Fruit fly (Drosophila melanogaster) whole organism, embryonic: Measurements from ENCODE around the gene CG15923.

Experiments
- Asciz ChIP-seq: fragments of 200-800 bp; sonication (Bioruptor generic); optimal IDR thresholded peaks from 2 replicates; lab custom pipeline; 2017; ENCODE audit warnings: missing biosample characterization, mild to moderate bottlenecking, missing genetic modification characterization, missing genetic modification reagents
- Atf-2 ChIP-seq: fragments of 200-800 bp; sonication (Bioruptor generic); optimal IDR thresholded peaks from 2 replicates; lab custom pipeline; 2016; ENCODE audit warnings: missing biosample characterization, missing genetic modification characterization
- B-H2 ChIP-seq: fragments of 200-800 bp; sonication (Bioruptor generic); optimal IDR thresholded peaks from 2 replicates; lab custom pipeline; 2018; ENCODE audit warnings: missing biosample characterization, mild to moderate bottlenecking, missing genetic modification characterization
- CG10959 ChIP-seq: fragments of 200-800 bp; sonication (Bioruptor generic); IDR thresholded peaks from 2 replicates; pipeline ENCODE4 v1.3.6; 2022; ENCODE audit warnings: missing biosample characterization, missing genetic modification characterization
- CG11247 ChIP-seq: fragments of 200-800 bp; sonication (Bioruptor generic); IDR thresholded peaks from 2 replicates; pipeline ENCODE4 v1.3.6; 2022; ENCODE audit warnings: missing biosample characterization, missing genetic modification characterization
- CG12219 ChIP-seq: fragments of 200-800 bp; sonication (Bioruptor generic); optimal IDR thresholded peaks from 3 replicates; lab custom pipeline; 2018; ENCODE audit warnings: missing biosample characterization, mild to moderate bottlenecking, missing genetic modification characterization
- CG13775 ChIP-seq: fragments of 200-800 bp; sonication (Bioruptor generic); optimal IDR thresholded peaks from 3 replicates; lab custom pipeline; 2017; ENCODE audit warnings: missing biosample characterization, mild to moderate bottlenecking, missing genetic modification characterization
- CG15269 ChIP-seq: fragments of 200-800 bp; sonication (Bioruptor generic); optimal IDR thresholded peaks from 2 replicates; lab custom pipeline; 2018; ENCODE audit warnings: missing biosample characterization, mild to moderate bottlenecking, missing genetic modification characterization, moderate library complexity
- CG2202 ChIP-seq: fragments of 200-800 bp; sonication (Bioruptor generic); optimal IDR thresholded peaks from 2 replicates; lab custom pipeline; 2018; ENCODE audit warnings: missing biosample characterization, mild to moderate bottlenecking, missing genetic modification characterization
- CG32532 ChIP-seq: fragments of 200-800 bp; sonication (Bioruptor generic); IDR thresholded peaks from 2 replicates; pipeline ENCODE4 v1.3.6; 2022; ENCODE audit warnings: missing biosample characterization, missing genetic modification characterization
- CG3847 ChIP-seq: fragments of 200-800 bp; sonication (Bioruptor generic); IDR thresholded peaks from 2 replicates; pipeline ENCODE4 v1.3.6; 2022; ENCODE audit warnings: missing biosample characterization, missing genetic modification characterization
- CG4328 ChIP-seq: fragments of 200-800 bp; sonication (Bioruptor generic); optimal IDR thresholded peaks from 3 replicates; lab custom pipeline; 2017; ENCODE audit warnings: missing biosample characterization, missing genetic modification reagents, missing genetic modification characterization
- CG8765 ChIP-seq: fragments of 200-800 bp; sonication (Bioruptor generic); IDR thresholded peaks from 2 replicates; pipeline ENCODE4 v1.3.6; 2022; ENCODE audit warnings: missing biosample characterization, missing genetic modification characterization
- E2f1 ChIP-seq: fragments of 200-800 bp; sonication (Bioruptor generic); IDR thresholded peaks from 2 replicates; pipeline ENCODE4 v1.3.6; 2022; ENCODE audit warnings: missing biosample characterization, missing genetic modification characterization
- Hand ChIP-seq: fragments of 200-800 bp; sonication (Bioruptor generic); optimal IDR thresholded peaks from 2 replicates; lab custom pipeline; 2017; ENCODE audit warnings: mild to moderate bottlenecking, missing biosample characterization, missing genetic modification reagents, missing genetic modification characterization
- HmgD ChIP-seq: fragments of 200-800 bp; sonication (Bioruptor generic); optimal IDR thresholded peaks from 3 replicates; lab custom pipeline; 2016; ENCODE audit warnings: missing biosample characterization, missing genetic modification characterization
- Hr51 ChIP-seq, 2 experiments: fragments of 200-800 bp; sonication (Bioruptor generic); optimal IDR thresholded peaks; 2 replicates in 1 of 2; 3 replicates in 1 of 2; lab custom pipeline; 2016 to 2018; ENCODE audit warnings: missing biosample characterization in 2 of 2, missing genetic modification characterization in 2 of 2, mild to moderate bottlenecking in 1 of 2, moderate library complexity in 1 of 2
- MESR4 ChIP-seq: fragments of 200-800 bp; sonication (Bioruptor generic); optimal IDR thresholded peaks from 2 replicates; lab custom pipeline; 2018; ENCODE audit warnings: missing biosample characterization, mild to moderate bottlenecking, missing genetic modification characterization, moderate library complexity
- Meics ChIP-seq: fragments of 200-800 bp; sonication (Bioruptor generic); optimal IDR thresholded peaks from 2 replicates; lab custom pipeline; 2017; ENCODE audit warnings: missing biosample characterization, mild to moderate bottlenecking, missing genetic modification characterization
- Oli ChIP-seq: fragments of 200-800 bp; sonication (Bioruptor generic); optimal IDR thresholded peaks from 2 replicates; lab custom pipeline; 2018; ENCODE audit warnings: missing biosample characterization, mild to moderate bottlenecking, missing genetic modification characterization, moderate library complexity
- Optix ChIP-seq: fragments of 200-800 bp; sonication (Bioruptor generic); IDR thresholded peaks from 3 replicates; pipeline ENCODE4 v1.3.6; 2022; ENCODE audit warnings: missing biosample characterization, missing genetic modification characterization
- Sry-δ ChIP-seq: fragments of 200-800 bp; sonication (Bioruptor generic); optimal IDR thresholded peaks from 2 replicates; lab custom pipeline; 2016; ENCODE audit warnings: missing biosample characterization, missing genetic modification characterization
- Stat92E ChIP-seq, 3 experiments: fragments of >200 bp in 2 of 3; fragments of 200-800 bp in 1 of 3; sonication (Bioruptor generic) in 1 of 3; optimal IDR thresholded peaks; 2 replicates each; lab custom pipeline; 2017 to 2019; ENCODE audit warnings: missing biosample characterization in 3 of 3, missing genetic modification characterization in 3 of 3, mild to moderate bottlenecking in 1 of 3, moderate library complexity in 1 of 3
- Trl ChIP-seq, 3 experiments: fragments of >200 bp in 2 of 3; fragments of 200-800 bp in 1 of 3; sonication (Bioruptor generic) in 1 of 3; optimal IDR thresholded peaks; 2 replicates in 1 of 3; 3 replicates in 2 of 3; lab custom pipeline; 2016 to 2017; ENCODE audit warnings: missing biosample characterization in 1 of 3, missing genetic modification characterization in 1 of 3
- YL-1 ChIP-seq: fragments of 200-800 bp; sonication (Bioruptor generic); optimal IDR thresholded peaks from 3 replicates; lab custom pipeline; 2017; ENCODE audit warnings: missing biosample characterization, mild to moderate bottlenecking, missing genetic modification characterization
- aop ChIP-seq: fragments of 200-800 bp; sonication (Bioruptor generic); IDR thresholded peaks from 2 replicates; pipeline ENCODE4 v1.3.6; 2022; ENCODE audit warnings: missing biosample characterization, missing genetic modification characterization
- ara ChIP-seq: fragments of 200-800 bp; sonication (Bioruptor generic); IDR thresholded peaks from 2 replicates; pipeline ENCODE4 v1.3.6; 2022; ENCODE audit warnings: missing biosample characterization, missing genetic modification characterization
- ase ChIP-seq: fragments of 200-800 bp; sonication (Bioruptor generic); IDR thresholded peaks from 3 replicates; pipeline ENCODE4 v1.3.6; 2022; ENCODE audit warnings: missing biosample characterization, missing genetic modification characterization
- br ChIP-seq: fragments of >200 bp; optimal IDR thresholded peaks from 2 replicates; lab custom pipeline; 2017
- cad ChIP-seq: fragments of >200 bp; optimal IDR thresholded peaks from 2 replicates; lab custom pipeline; 2017; ENCODE audit warnings: missing biosample characterization, missing genetic modification characterization
- fru ChIP-seq: fragments of >200 bp; optimal IDR thresholded peaks from 2 replicates; lab custom pipeline; 2017
- gfzf ChIP-seq: fragments of 200-800 bp; sonication (Bioruptor generic); optimal IDR thresholded peaks from 2 replicates; lab custom pipeline; 2016; ENCODE audit warnings: missing biosample characterization, mild to moderate bottlenecking, missing genetic modification characterization, moderate library complexity
- grau ChIP-seq: fragments of 200-800 bp; optimal IDR thresholded peaks from 3 replicates; lab custom pipeline; 2019; ENCODE audit warnings: missing biosample characterization, mild to moderate bottlenecking, missing genetic modification characterization, moderate library complexity
- ind ChIP-seq: fragments of 200-800 bp; sonication (Bioruptor generic); optimal IDR thresholded peaks from 3 replicates; lab custom pipeline; 2016; ENCODE audit warnings: missing biosample characterization, missing genetic modification characterization
- ken ChIP-seq: fragments of 200-800 bp; sonication (Bioruptor generic); IDR thresholded peaks from 3 replicates; pipeline ENCODE4 v1.3.6; 2022; ENCODE audit warnings: missing biosample characterization, missing genetic modification characterization
- klu ChIP-seq: fragments of 200-800 bp; sonication (Bioruptor generic); IDR thresholded peaks from 2 replicates; pipeline ENCODE4 v1.3.6; 2022; ENCODE audit warnings: missing biosample characterization, missing genetic modification characterization
- lab ChIP-seq: fragments of 200-800 bp; sonication (Bioruptor generic); optimal IDR thresholded peaks from 3 replicates; lab custom pipeline; 2017; ENCODE audit warnings: missing biosample characterization, missing genetic modification characterization, mild to moderate bottlenecking, moderate library complexity, missing genetic modification reagents
- lov ChIP-seq, 2 experiments: fragments of 200-800 bp in 1 of 2; fragments of >200 bp in 1 of 2; sonication (Bioruptor generic) in 1 of 2; IDR thresholded peaks in 1 of 2; optimal IDR thresholded peaks in 1 of 2; 2 replicates in 1 of 2; 3 replicates in 1 of 2; pipeline versions ENCODE4 v1.3.6 to Lab custom; 2017 to 2022; ENCODE audit warnings: missing biosample characterization in 1 of 2, missing genetic modification characterization in 1 of 2
- mirr ChIP-seq: fragments of 200-800 bp; sonication (Bioruptor generic); optimal IDR thresholded peaks from 3 replicates; lab custom pipeline; 2018; ENCODE audit warnings: missing biosample characterization, mild to moderate bottlenecking, missing genetic modification characterization
- nmo ChIP-seq: fragments of 200-800 bp; sonication (Bioruptor generic); optimal IDR thresholded peaks from 2 replicates; lab custom pipeline; 2018; ENCODE audit warnings: missing biosample characterization, mild to moderate bottlenecking, missing genetic modification characterization, moderate library complexity
- odd ChIP-seq: fragments of 200-800 bp; sonication (Bioruptor generic); optimal IDR thresholded peaks from 2 replicates; lab custom pipeline; 2017; ENCODE audit warnings: missing biosample characterization, mild to moderate bottlenecking, missing genetic modification characterization
- p53 ChIP-seq: fragments of 200-800 bp; sonication (Bioruptor generic); optimal IDR thresholded peaks from 2 replicates; lab custom pipeline; 2016; ENCODE audit warnings: missing biosample characterization, missing genetic modification characterization
- peb ChIP-seq: fragments of 200-800 bp; sonication (Bioruptor generic); IDR thresholded peaks from 2 replicates; pipeline ENCODE4 v1.3.6; 2022; ENCODE audit warnings: missing biosample characterization, missing genetic modification characterization
- pzg ChIP-seq: fragments of 200-800 bp; sonication (Bioruptor generic); optimal IDR thresholded peaks from 3 replicates; lab custom pipeline; 2018; ENCODE audit warnings: missing biosample characterization, mild to moderate bottlenecking, missing genetic modification characterization, moderate library complexity
- schlank ChIP-seq: fragments of 200-800 bp; sonication (Bioruptor generic); optimal IDR thresholded peaks from 2 replicates; lab custom pipeline; 2018; ENCODE audit warnings: missing biosample characterization, mild to moderate bottlenecking, missing genetic modification characterization
- scrt ChIP-seq: fragments of 200-800 bp; sonication (Bioruptor generic); optimal IDR thresholded peaks from 2 replicates; lab custom pipeline; 2018; ENCODE audit warnings: missing biosample characterization, mild to moderate bottlenecking, missing genetic modification characterization, moderate library complexity
- seq ChIP-seq: fragments of 200-800 bp; sonication (Bioruptor generic); IDR thresholded peaks from 2 replicates; pipeline ENCODE4 v1.3.6; 2022; ENCODE audit warnings: missing biosample characterization, missing genetic modification characterization
- tx ChIP-seq: fragments of 200-800 bp; sonication (Bioruptor generic); optimal IDR thresholded peaks from 2 replicates; lab custom pipeline; 2016; ENCODE audit warnings: missing biosample characterization, missing genetic modification characterization
- unpg ChIP-seq: fragments of 200-800 bp; sonication (Bioruptor generic); optimal IDR thresholded peaks from 3 replicates; lab custom pipeline; 2018; ENCODE audit warnings: missing biosample characterization, mild to moderate bottlenecking, missing genetic modification characterization, moderate library complexity
- zen2 ChIP-seq: fragments of 200-800 bp; sonication (Bioruptor generic); IDR thresholded peaks from 3 replicates; pipeline ENCODE4 v1.3.6; 2022; ENCODE audit warnings: missing biosample characterization, missing genetic modification characterization; ENCODE audit not compliant: partially characterized antibody

Gene CG15923

dm6 chr3R:20574535-20574980, 42.1 kb downstream of the CG15923 start (continued):
- TF ChIP-seq YL-1 (GFP tag; lab: Kevin White, UChicago) (no peak), nmo (GFP tag; lab: Kevin White, UChicago) (no peak), CG11247 (GFP tag; lab: Robert Waterston, UW) (no peak), CG10959 (GFP tag; lab: Robert Waterston, UW) (no peak), gfzf (GFP tag; lab: Kevin White, UChicago) (no peak), peb (peak; percentile 10; the same call in 1 of the 2 replicates), odd (GFP tag; lab: Kevin White, UChicago) (peak; percentile 22), ara (GFP tag; lab: Robert Waterston, UW) (no peak), p53 (GFP tag; lab: Kevin White, UChicago) (no peak), scrt (GFP tag; lab: Kevin White, UChicago) (peak; percentile 5), Asciz (GFP tag; lab: Kevin White, UChicago) (no peak), Meics (GFP tag; lab: Kevin White, UChicago) (peak; percentile 7), CG3847 (GFP tag; lab: Robert Waterston, UW) (no peak), Oli (tag; lab: Kevin White, UChicago) (no peak), schlank (tag; lab: Kevin White, UChicago) (peak; percentile 9), seq (GFP tag; lab: Robert Waterston, UW) (no peak), Sry-δ (GFP tag; lab: Kevin White, UChicago) (no peak), CG32532 (GFP tag; lab: Robert Waterston, UW) (peak; percentile 52; the same call in 1 of the 2 replicates), CG13775 (no peak), lab (GFP tag; lab: Kevin White, UChicago) (peak; percentile 44), CG4328 (GFP tag; lab: Kevin White, UChicago) (peak; percentile 32), lov (optimal IDR thresholded peaks at IDR 0.05; lab: Kevin White, UChicago) (no peak), lov (GFP tag; IDR thresholded peaks at IDR 0.05; lab: Robert Waterston, UW) (0 out of 3 replicates have a peak, but pooled peaks have one; percentile 55), ken (GFP tag; lab: Robert Waterston, UW) (no peak), unpg (GFP tag; lab: Kevin White, UChicago) (peak; percentile 2), CG8765 (GFP tag; lab: Robert Waterston, UW) (no peak), mirr (GFP tag; lab: Kevin White, UChicago) (peak; percentile 95), CG15269 (tag; lab: Kevin White, UChicago) (peak; percentile 12), Hand (GFP tag; lab: Kevin White, UChicago) (peak; percentile 23), grau (peak; percentile 88), tx (no peak), cad (GFP tag; lab: Kevin White, UChicago) (no peak), Atf-2 (GFP tag; lab: Kevin White, UChicago) (no peak), Stat92E (GFP tag; optimal IDR thresholded peaks at IDR 0.05; lab: Kevin White, UChicago) (peak in 1 of 3 experiments; percentile 26), aop (GFP tag; lab: Robert Waterston, UW) (no peak), Hr51 (GFP tag; optimal IDR thresholded peaks at IDR 0.05; lab: Kevin White, UChicago) (no peak), Trl (optimal IDR thresholded peaks at IDR 0.05; lab: Kevin White, UChicago) (peak in 1 of 2 experiments; percentile 61), Trl (GFP tag; optimal IDR thresholded peaks at IDR 0.05; lab: Kevin White, UChicago) (no peak), fru (lab: Kevin White, UChicago) (no peak), B-H2 (peak; percentile 71), HmgD (GFP tag; lab: Kevin White, UChicago) (no peak), klu (GFP tag; lab: Robert Waterston, UW) (no peak), MESR4 (peak; percentile 58), ase (GFP tag; lab: Robert Waterston, UW) (no peak), CG12219 (no peak), ind (GFP tag; lab: Kevin White, UChicago) (no peak), pzg (GFP tag; lab: Kevin White, UChicago) (peak; percentile 12), Optix (GFP tag; lab: Robert Waterston, UW) (peak; percentile 16; the same call in 1 of the 3 replicates), CG2202 (tag; lab: Kevin White, UChicago) (no peak), zen2 (GFP tag; lab: Robert Waterston, UW) (no peak), E2f1 (GFP tag; lab: Robert Waterston, UW) (peak; percentile 31; the same call in 1 of the 2 replicates), br (lab: Kevin White, UChicago) (no peak)
